Worm (Caenorhabditis elegans) whole organism, young adult: Measurements from ENCODE around the gene cya-1.

Source experiments
- B0019.2 ChIP-seq: fragments of 200-800 bp; sonication (Bioruptor generic); conservative IDR thresholded peaks from 2 replicates; pipeline ENCODE4 v1.3.6; 2022; ENCODE audit warnings: missing genetic modification reagents, missing genetic modification characterization, missing compliant biosample characterization
- B0261.1 ChIP-seq: sonication (generic microtip); optimal IDR thresholded peaks from 2 replicates; lab custom pipeline; 2016; ENCODE audit warnings: mild to moderate bottlenecking, missing genetic modification characterization, moderate library complexity, missing compliant biosample characterization
- D2030.7 ChIP-seq: fragments of 200-800 bp; sonication (Bioruptor generic); IDR thresholded peaks from 2 replicates; pipeline ENCODE4 v1.3.6; 2022; ENCODE audit warnings: missing genetic modification reagents, missing genetic modification characterization, missing compliant biosample characterization
- F10E7.11 ChIP-seq: sonication (generic microtip); optimal IDR thresholded peaks from 2 replicates; lab custom pipeline; 2017; ENCODE audit warnings: mild to moderate bottlenecking, missing genetic modification characterization, moderate library complexity, missing compliant biosample characterization
- F23B12.7 ChIP-seq: sonication (generic microtip); optimal IDR thresholded peaks from 2 replicates; lab custom pipeline; 2017; ENCODE audit warnings: missing genetic modification characterization, mild to moderate bottlenecking, missing compliant biosample characterization, antibody characterized with exemption, moderate library complexity; ENCODE audit not compliant: insufficient read depth
- F33H1.4 ChIP-seq: fragments of 200-800 bp; sonication (Bioruptor generic); IDR thresholded peaks from 2 replicates; pipeline ENCODE4 v1.3.6; 2022; ENCODE audit warnings: missing genetic modification reagents, missing genetic modification characterization, missing compliant biosample characterization
- F37B4.10 ChIP-seq: fragments of 200-800 bp; sonication (Bioruptor generic); IDR thresholded peaks from 2 replicates; pipeline ENCODE4 v1.3.6; 2022; ENCODE audit warnings: missing genetic modification characterization, missing compliant biosample characterization
- F39B2.1 ChIP-seq: fragments of 200-800 bp; sonication (Bioruptor generic); IDR thresholded peaks from 2 replicates; pipeline ENCODE4 v1.3.6; 2022; ENCODE audit warnings: missing genetic modification reagents, missing genetic modification characterization, missing compliant biosample characterization
- T07F8.4 ChIP-seq: sonication (generic microtip); optimal IDR thresholded peaks from 2 replicates; lab custom pipeline; 2016; ENCODE audit warnings: mild to moderate bottlenecking, missing genetic modification characterization, moderate library complexity, missing compliant biosample characterization
- Y53F4B.3 ChIP-seq: fragments of 200-800 bp; sonication (Bioruptor generic); IDR thresholded peaks from 2 replicates; pipeline ENCODE4 v1.3.6; 2022; ENCODE audit warnings: missing genetic modification reagents, missing genetic modification characterization, missing compliant biosample characterization
- Y67H2A.10 ChIP-seq: fragments of 200-800 bp; sonication (Bioruptor generic); conservative IDR thresholded peaks from 2 replicates; pipeline ENCODE4 v1.3.6; 2022; ENCODE audit warnings: missing genetic modification reagents, missing genetic modification characterization, missing compliant biosample characterization
- athp-1 ChIP-seq: sonication (generic microtip); optimal IDR thresholded peaks from 2 replicates; lab custom pipeline; 2017; ENCODE audit warnings: mild to moderate bottlenecking, missing genetic modification characterization, missing compliant biosample characterization
- bed-1 ChIP-seq: fragments of 200-800 bp; sonication (Bioruptor generic); IDR thresholded peaks from 2 replicates; pipeline ENCODE4 v1.3.6; 2022; ENCODE audit warnings: missing genetic modification reagents, missing genetic modification characterization, missing compliant biosample characterization
- cebp-1 ChIP-seq, 2 experiments: fragments of 200-800 bp in 1 of 2; sonication (Bioruptor generic) in 1 of 2; sonication (generic microtip) in 1 of 2; IDR thresholded peaks in 1 of 2; optimal IDR thresholded peaks in 1 of 2; 2 replicates each; pipeline versions ENCODE4 v1.3.6 to Lab custom; 2017 to 2022; ENCODE audit warnings: missing compliant biosample characterization in 2 of 2, missing genetic modification characterization in 2 of 2, mild to moderate bottlenecking in 1 of 2, missing genetic modification reagents in 1 of 2, moderate library complexity in 1 of 2
- cebp-2 ChIP-seq: fragments of 200-800 bp; sonication (Bioruptor generic); IDR thresholded peaks from 2 replicates; pipeline ENCODE4 v1.3.6; 2022; ENCODE audit warnings: missing genetic modification characterization, missing compliant biosample characterization
- chd-7 ChIP-seq: sonication (generic microtip); optimal IDR thresholded peaks from 2 replicates; lab custom pipeline; 2016; ENCODE audit warnings: mild to moderate bottlenecking, missing genetic modification characterization, moderate library complexity, missing compliant biosample characterization
- dox-1 ChIP-seq: fragments of 200-800 bp; sonication (Bioruptor generic); IDR thresholded peaks from 2 replicates; pipeline ENCODE4 v1.3.6; 2022; ENCODE audit warnings: missing genetic modification reagents, missing genetic modification characterization, missing compliant biosample characterization
- ekl-4 ChIP-seq: fragments of 200-800 bp; sonication (Bioruptor generic); IDR thresholded peaks from 2 replicates; pipeline ENCODE4 v1.3.6; 2022; ENCODE audit warnings: missing genetic modification reagents, missing genetic modification characterization, missing compliant biosample characterization
- ets-4 ChIP-seq: fragments of 200-800 bp; sonication (Bioruptor generic); optimal IDR thresholded peaks from 2 replicates; lab custom pipeline; 2018; ENCODE audit warnings: mild to moderate bottlenecking, missing genetic modification characterization, missing compliant biosample characterization
- fkh-3 ChIP-seq: sonication (generic microtip); optimal IDR thresholded peaks from 2 replicates; lab custom pipeline; 2016; ENCODE audit warnings: mild to moderate bottlenecking, missing genetic modification characterization, missing compliant biosample characterization
- gei-17 ChIP-seq: fragments of 200-800 bp; sonication (Bioruptor generic); optimal IDR thresholded peaks from 2 replicates; lab custom pipeline; 2018; ENCODE audit warnings: mild to moderate bottlenecking, missing genetic modification characterization, missing compliant biosample characterization
- hmg-1.2 ChIP-seq: fragments of 200-800 bp; sonication (Bioruptor generic); IDR thresholded peaks from 2 replicates; pipeline ENCODE4 v1.3.6; 2022; ENCODE audit warnings: missing genetic modification reagents, missing genetic modification characterization, missing compliant biosample characterization
- hmg-20 ChIP-seq: fragments of 200-800 bp; sonication (Bioruptor generic); IDR thresholded peaks from 2 replicates; pipeline ENCODE4 v1.3.6; 2022; ENCODE audit warnings: missing genetic modification reagents, missing genetic modification characterization, missing compliant biosample characterization
- hrde-1 ChIP-seq: sonication (generic microtip); optimal IDR thresholded peaks from 2 replicates; lab custom pipeline; 2016; ENCODE audit warnings: missing genetic modification characterization, mild to moderate bottlenecking, missing compliant biosample characterization, moderate library complexity, missing genotype, missing genetic modification reagents, borderline replicate concordance
- hsf-1 ChIP-seq: fragments of 200-800 bp; sonication (Bioruptor generic); IDR thresholded peaks from 2 replicates; pipeline ENCODE4 v1.3.6; 2022; ENCODE audit warnings: missing genetic modification reagents, missing genetic modification characterization, missing compliant biosample characterization
- lin-26 ChIP-seq: fragments of 200-800 bp; sonication (Bioruptor generic); IDR thresholded peaks from 2 replicates; pipeline ENCODE4 v1.3.6; 2022; ENCODE audit warnings: missing genetic modification reagents, missing genetic modification characterization, missing compliant biosample characterization
- lir-1 ChIP-seq: fragments of 200-800 bp; sonication (Bioruptor generic); conservative IDR thresholded peaks from 2 replicates; pipeline ENCODE4 v1.3.6; 2022; ENCODE audit warnings: missing genetic modification reagents, missing genetic modification characterization, missing compliant biosample characterization
- madf-3 ChIP-seq: fragments of 200-800 bp; sonication (Bioruptor generic); IDR thresholded peaks from 2 replicates; pipeline ENCODE4 v1.3.6; 2022; ENCODE audit warnings: missing genetic modification reagents, missing genetic modification characterization, missing compliant biosample characterization
- madf-6 ChIP-seq: fragments of 200-800 bp; sonication (Bioruptor generic); IDR thresholded peaks from 2 replicates; pipeline ENCODE4 v1.3.6; 2022; ENCODE audit warnings: missing genetic modification reagents, missing genetic modification characterization, missing compliant biosample characterization
- pbrm-1 ChIP-seq: fragments of 200-800 bp; sonication (Bioruptor generic); IDR thresholded peaks from 2 replicates; pipeline ENCODE4 v1.3.6; 2022; ENCODE audit warnings: missing genetic modification reagents, missing genetic modification characterization, missing compliant biosample characterization
- rcor-1 ChIP-seq: fragments of 200-800 bp; sonication (Bioruptor generic); IDR thresholded peaks from 2 replicates; pipeline ENCODE4 v1.3.6; 2022; ENCODE audit warnings: missing genetic modification reagents, missing genetic modification characterization, missing compliant biosample characterization
- rec-8 ChIP-seq, 2 experiments: sonication (generic microtip); optimal IDR thresholded peaks; 2 replicates each; lab custom pipeline; 2016; ENCODE audit warnings: mild to moderate bottlenecking in 2 of 2, missing genetic modification characterization in 2 of 2, missing genetic modification reagents in 2 of 2, missing genotype in 2 of 2, missing biosample characterization in 1 of 2, missing compliant biosample characterization in 1 of 2, moderate library complexity in 1 of 2
- repo-1 ChIP-seq: sonication (generic microtip); optimal IDR thresholded peaks from 2 replicates; lab custom pipeline; 2017; ENCODE audit warnings: mild to moderate bottlenecking, missing genetic modification characterization, missing compliant biosample characterization
- rpc-1 ChIP-seq, 2 experiments: fragments of 150-350 bp in 1 of 2; sonication (generic microtip) in 1 of 2; optimal IDR thresholded peaks; 2 replicates each; lab custom pipeline; 2014 to 2018; ENCODE audit warnings: missing biosample characterization in 1 of 2, missing genetic modification characterization in 1 of 2, missing genetic modification reagents in 1 of 2, missing genotype in 1 of 2
- sea-2 ChIP-seq: fragments of 200-800 bp; sonication (Bioruptor generic); IDR thresholded peaks from 2 replicates; pipeline ENCODE4 v1.3.6; 2022; ENCODE audit warnings: missing genetic modification characterization, missing compliant biosample characterization
- snpc-1.1 ChIP-seq: sonication (generic microtip); optimal IDR thresholded peaks from 2 replicates; lab custom pipeline; 2017; ENCODE audit warnings: missing genetic modification characterization, mild to moderate bottlenecking, missing compliant biosample characterization, antibody characterized with exemption, moderate library complexity, missing genotype, missing genetic modification reagents; ENCODE audit not compliant: insufficient read depth
- snpc-4 ChIP-seq, 5 experiments: fragments of 150-350 bp in 1 of 5; sonication (generic microtip) in 4 of 5; optimal IDR thresholded peaks; 2 replicates each; lab custom pipeline; 2014 to 2018; ENCODE audit warnings: missing genetic modification characterization in 5 of 5, missing biosample characterization in 3 of 5, antibody characterized with exemption in 2 of 5, mild to moderate bottlenecking in 2 of 5, missing compliant biosample characterization in 2 of 5, missing genotype in 2 of 5, moderate library complexity in 2 of 5, missing genetic modification reagents in 1 of 5
- somi-1 ChIP-seq: fragments of 200-800 bp; sonication (Bioruptor generic); optimal IDR thresholded peaks from 2 replicates; lab custom pipeline; 2018; ENCODE audit warnings: mild to moderate bottlenecking, missing genetic modification characterization, missing compliant biosample characterization
- tbp1 ChIP-seq: fragments of 200-800 bp; sonication (Bioruptor generic); optimal IDR thresholded peaks from 2 replicates; lab custom pipeline; 2018; ENCODE audit warnings: mild to moderate bottlenecking, missing genetic modification characterization, missing compliant biosample characterization
- tbx-9 ChIP-seq: sonication (generic microtip); optimal IDR thresholded peaks from 2 replicates; lab custom pipeline; 2016; ENCODE audit warnings: borderline replicate concordance, missing genetic modification characterization, inconsistent platforms, missing compliant biosample characterization
- unc-62 ChIP-seq: fragments of 150-350 bp; optimal IDR thresholded peaks from 2 replicates; lab custom pipeline; 2014; ENCODE audit warnings: missing biosample characterization, missing genetic modification reagents, missing genetic modification characterization
- zim-3 ChIP-seq: sonication (generic microtip); optimal IDR thresholded peaks from 2 replicates; lab custom pipeline; 2017; ENCODE audit warnings: mild to moderate bottlenecking, missing genetic modification characterization, moderate library complexity, missing compliant biosample characterization
- ztf-18 ChIP-seq: sonication (generic microtip); optimal IDR thresholded peaks from 2 replicates; lab custom pipeline; 2016; ENCODE audit warnings: missing genotype, mild to moderate bottlenecking, missing genetic modification characterization, missing compliant biosample characterization
- ztf-28 ChIP-seq: fragments of 200-800 bp; sonication (Bioruptor generic); IDR thresholded peaks from 2 replicates; pipeline ENCODE4 v1.3.6; 2022; ENCODE audit warnings: missing genetic modification reagents, missing genetic modification characterization, missing compliant biosample characterization
- ztf-6 ChIP-seq: fragments of 200-800 bp; sonication (Bioruptor generic); IDR thresholded peaks from 2 replicates; pipeline ENCODE4 v1.3.6; 2022; ENCODE audit warnings: missing genetic modification reagents, missing genetic modification characterization, missing compliant biosample characterization

cya-1 gene

DNA sequence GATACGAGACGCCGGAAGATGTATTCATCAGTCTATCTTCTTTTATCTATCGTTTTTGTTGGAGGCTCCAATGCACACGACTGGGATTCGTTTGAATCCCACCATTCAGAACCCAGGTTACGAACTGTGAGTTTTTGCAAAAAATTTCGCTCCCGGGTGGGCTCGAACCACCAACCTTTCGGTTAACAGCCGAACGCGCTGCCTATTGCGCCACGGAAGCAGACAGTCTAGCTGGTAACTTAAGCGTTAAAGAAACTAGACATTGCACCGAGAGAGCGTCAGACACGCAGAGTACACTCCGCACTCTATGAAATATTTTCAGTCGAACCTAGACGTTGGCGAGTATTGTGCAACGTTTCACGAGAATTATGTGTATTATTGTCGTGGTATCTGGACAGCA is 5.0 kb downstream of the cya-1 start:
- TF ChIP-seq gei-17 (GFP tag; lab: Kevin White, UChicago) (no peak), Y53F4B.3 (GFP tag; lab: Robert Waterston, UW) (peak; percentile 27; the same call in 1 of the 2 replicates), unc-62 (GFP tag; lab: Kevin White, UChicago) (no peak), F23B12.7 (tag; lab: Kevin White, UChicago) (peak; percentile 34), fkh-3 (tag; lab: Kevin White, UChicago) (no peak), rec-8 (tag; optimal IDR thresholded peaks at IDR 0.05; lab: Kevin White, UChicago) (peak; percentile 31 to 81), madf-6 (peak; percentile 55; the same call in 1 of the 2 replicates), F39B2.1 (GFP tag; lab: Robert Waterston, UW) (no peak), hmg-20 (GFP tag; lab: Robert Waterston, UW) (peak; percentile 41; the same call in 1 of the 2 replicates), B0261.1 (tag; lab: Kevin White, UChicago) (peak; percentile 84), lir-1 (GFP tag; lab: Robert Waterston, UW) (no peak), dox-1 (peak; percentile 81), somi-1 (peak; percentile 24), lin-26 (GFP tag; lab: Robert Waterston, UW) (peak; percentile 92), B0019.2 (GFP tag; lab: Robert Waterston, UW) (no peak), hrde-1 (tag; lab: Kevin White, UChicago) (no peak), F37B4.10 (no peak), ztf-6 (peak; percentile 65; the same call in 1 of the 2 replicates), cebp-1 (GFP tag; IDR thresholded peaks at IDR 0.05; lab: Robert Waterston, UW) (no peak), cebp-1 (tag; optimal IDR thresholded peaks at IDR 0.05; lab: Kevin White, UChicago) (no peak), cebp-2 (GFP tag; lab: Robert Waterston, UW) (no peak), rcor-1 (GFP tag; lab: Robert Waterston, UW) (peak; percentile 68), F33H1.4 (GFP tag; lab: Robert Waterston, UW) (peak; percentile 32; the same call in 1 of the 2 replicates), athp-1 (tag; lab: Kevin White, UChicago) (peak; percentile 34), hsf-1 (GFP tag; lab: Robert Waterston, UW) (peak; percentile 9; the same call in 1 of the 2 replicates), chd-7 (tag; lab: Kevin White, UChicago) (peak; percentile 67), snpc-1.1 (tag; lab: Kevin White, UChicago) (peak; percentile 88), sea-2 (GFP tag; lab: Robert Waterston, UW) (no peak), ets-4 (no peak), D2030.7 (GFP tag; lab: Robert Waterston, UW) (peak; percentile 76), bed-1 (GFP tag; lab: Robert Waterston, UW) (no peak), pbrm-1 (0 out of 2 replicates have a peak, but pooled peaks have one; percentile 55), Y67H2A.10 (GFP tag; lab: Robert Waterston, UW) (0 out of 2 replicates have a peak, but pooled peaks have one; percentile 7), ztf-18 (tag; lab: Kevin White, UChicago) (peak; percentile 70), F10E7.11 (no peak), repo-1 (tag; lab: Kevin White, UChicago) (peak; percentile 52), tbx-9 (tag; lab: Kevin White, UChicago) (no peak), ekl-4 (peak; percentile 63; the same call in 1 of the 2 replicates), zim-3 (tag; lab: Kevin White, UChicago) (peak; percentile 60), snpc-4 (GFP tag; optimal IDR thresholded peaks at IDR 0.05; lab: Kevin White, UChicago) (peak; percentile 86), snpc-4 (tag; optimal IDR thresholded peaks at IDR 0.05; lab: Kevin White, UChicago) (peak; percentile 51 to 96 (median 88)), madf-3 (GFP tag; lab: Robert Waterston, UW) (peak; percentile 59; the same call in 1 of the 2 replicates), hmg-1.2 (GFP tag; lab: Robert Waterston, UW) (peak; percentile 77), T07F8.4 (tag; lab: Kevin White, UChicago) (peak; percentile 56), ztf-28 (no peak), rpc-1 (optimal IDR thresholded peaks at IDR 0.05; lab: Kevin White, UChicago) (peak; percentile 74), rpc-1 (tag; optimal IDR thresholded peaks at IDR 0.05; lab: Kevin White, UChicago) (peak; percentile 80), tbp1 (GFP tag; lab: Kevin White, UChicago) (peak; percentile 94)
